Worm (Caenorhabditis elegans): ENCODE data around the gene srsx-27.

- TF ChIP-seq snpc-4 (tag; optimal IDR thresholded peaks at IDR 0.05) (no peak), lin-39 (tag; optimal IDR thresholded peaks at IDR 0.05) (no peak), skn-1 (tag; optimal IDR thresholded peaks at IDR 0.05) (no peak), lsy-2 (tag; optimal IDR thresholded peaks at IDR 0.05) (no peak), egl-27 (tag; optimal IDR thresholded peaks at IDR 0.05) (no peak), lin-13 (GFP tag; optimal IDR thresholded peaks at IDR 0.05) (no peak), nhr-6 (tag; optimal IDR thresholded peaks at IDR 0.05) (no peak)
These were observed 34.0 kb downstream of the srsx-27 start for ce11 chrV:10183810-10184209.
